Worm (Caenorhabditis elegans): ENCODE results near the gene chil-11.

Gene chil-11

ce11 chrIV:5757762-5758161, 16.6 kb downstream of the chil-11 start, which contains the start of gene nhr-46:
Gene nhr-46 (minus strand): TSS chrIV:5757862.
- TF ChIP-seq irx-1 (tag; optimal IDR thresholded peaks at IDR 0.05) (no peak), efl-1 (optimal IDR thresholded peaks at IDR 0.05) (no peak), efl-1 (GFP tag; optimal IDR thresholded peaks at IDR 0.05 in 1 of 2) (peak in 1 of 2 experiments; percentile 22), nhr-85 (tag) (peak; percentile 9)

ce11 chrIV:5758695-5759094, 17.6 kb downstream of the chil-11 start:
- TF ChIP-seq nhr-85 (tag) (peak; percentile 70), nhr-84 (tag; optimal IDR thresholded peaks at IDR 0.05) (no peak), fkh-8 (tag; optimal IDR thresholded peaks at IDR 0.05) (no peak), blmp-1 (tag; optimal IDR thresholded peaks at IDR 0.05) (peak; percentile 13), nhr-19 (GFP tag; conservative IDR thresholded peaks at IDR 0.05) (no peak)

ce11 chrIV:5760656-5761055, 19.5 kb downstream of the chil-11 start:
- no peak for TF ChIP-seq ztf-11 (tag; optimal IDR thresholded peaks at IDR 0.05)
- TF ChIP-seq unc-98 (GFP tag; IDR thresholded peaks at IDR 0.05) = no peak
- no peak for TF ChIP-seq elt-3 (tag; optimal IDR thresholded peaks at IDR 0.05)
- no peak for TF ChIP-seq rnt-1 (tag; optimal IDR thresholded peaks at IDR 0.05)
- no peak for TF ChIP-seq nhr-20 (tag; optimal IDR thresholded peaks at IDR 0.05)
- no peak for TF ChIP-seq lin-13 (GFP tag; optimal IDR thresholded peaks at IDR 0.05)
- no peak for TF ChIP-seq jun-1 (tag; optimal IDR thresholded peaks at IDR 0.05)
- TF ChIP-seq ceh-63 (GFP tag; optimal IDR thresholded peaks at IDR 0.05) = no peak
- TF ChIP-seq ets-5 (GFP tag; IDR thresholded peaks at IDR 0.05) = no peak

ce11 chrIV:5761211-5761907, 20.2 kb downstream of the chil-11 start:
- TF ChIP-seq blmp-1 (tag; optimal IDR thresholded peaks at IDR 0.05) (peak; percentile 13), elt-3 (tag; optimal IDR thresholded peaks at IDR 0.05) (no peak), ztf-11 (tag; optimal IDR thresholded peaks at IDR 0.05) (no peak)

ce11 chrIV:5762770-5763169, 21.6 kb downstream of the chil-11 start:
- no peak for TF ChIP-seq nhr-76 (tag; optimal IDR thresholded peaks at IDR 0.05)
- no peak for TF ChIP-seq xbp-1 (tag; optimal IDR thresholded peaks at IDR 0.05)
- TF ChIP-seq pax-3 (tag; optimal IDR thresholded peaks at IDR 0.05) = no peak
- TF ChIP-seq ceh-8 (GFP tag; optimal IDR thresholded peaks at IDR 0.05) = no peak
- TF ChIP-seq sox-4 (tag; optimal IDR thresholded peaks at IDR 0.05) = no peak
- no peak for TF ChIP-seq efl-3 (GFP tag; optimal IDR thresholded peaks at IDR 0.05)
- no peak for TF ChIP-seq aha-1 (tag; optimal IDR thresholded peaks at IDR 0.05)
- peak; percentile 27 for TF ChIP-seq blmp-1 (tag; optimal IDR thresholded peaks at IDR 0.05)
- TF ChIP-seq hlh-17 (GFP tag; optimal IDR thresholded peaks at IDR 0.05; ENCODE audit: borderline replicate concordance) = no peak
- no peak for TF ChIP-seq nhr-11 (tag; optimal IDR thresholded peaks at IDR 0.05)
- TF ChIP-seq nhr-12 (tag; optimal IDR thresholded peaks at IDR 0.05) = no peak
- peak; percentile 32; the same call in 1 of the 2 replicates for TF ChIP-seq grh-1 (GFP tag; IDR thresholded peaks at IDR 0.05)
- TF ChIP-seq mef-2 (tag; optimal IDR thresholded peaks at IDR 0.05) = no peak
- TF ChIP-seq fkh-10 (GFP tag; optimal IDR thresholded peaks at IDR 0.05) = no peak
- no peak for TF ChIP-seq irx-1 (tag; optimal IDR thresholded peaks at IDR 0.05)
- TF ChIP-seq ztf-11 (tag; optimal IDR thresholded peaks at IDR 0.05) = no peak
- TF ChIP-seq nhr-85 (tag) = peak; percentile 77
- TF ChIP-seq nhr-47 (tag; optimal IDR thresholded peaks at IDR 0.05) = peak; percentile 4
- TF ChIP-seq ama-1 (optimal IDR thresholded peaks at IDR 0.05) = no peak
- TF ChIP-seq pqm-1 (tag; optimal IDR thresholded peaks at IDR 0.05) = no peak
- no peak for TF ChIP-seq egl-27 (tag; optimal IDR thresholded peaks at IDR 0.05)
- no peak for TF ChIP-seq nhr-28 (tag; optimal IDR thresholded peaks at IDR 0.05)
- TF ChIP-seq hlh-4 (tag; optimal IDR thresholded peaks at IDR 0.05) = no peak
- no peak for TF ChIP-seq zag-1 (tag; optimal IDR thresholded peaks at IDR 0.05)
- TF ChIP-seq lsy-2 (tag; optimal IDR thresholded peaks at IDR 0.05) = no peak
- no peak for TF ChIP-seq lin-13 (GFP tag; optimal IDR thresholded peaks at IDR 0.05)
- no peak for TF ChIP-seq dsc-1 (tag; optimal IDR thresholded peaks at IDR 0.05)
- TF ChIP-seq mdl-1 (tag; optimal IDR thresholded peaks at IDR 0.05) = peak in 1 of 2 experiments; percentile 10
- TF ChIP-seq lin-14 (GFP tag; optimal IDR thresholded peaks at IDR 0.05) = peak; percentile 41
- no peak for TF ChIP-seq tbx-2 (tag; optimal IDR thresholded peaks at IDR 0.05)
- TF ChIP-seq elt-3 (tag; optimal IDR thresholded peaks at IDR 0.05) = peak in 5 of 6 experiments; percentile 4 to 60 (median 27)
- TF ChIP-seq dpl-1 (GFP tag; optimal IDR thresholded peaks at IDR 0.05) = no peak
- no peak for TF ChIP-seq lin-15B (tag; optimal IDR thresholded peaks at IDR 0.05)
